Fruit fly (Drosophila melanogaster): ENCODE measurements around the gene msd1.

The msd1 gene

dm6 chr3L:1324818-1325625 lies 6.5 kb upstream of the msd1 start:
- no peak for TF ChIP-seq Hnf4 (GFP tag; optimal IDR thresholded peaks at IDR 0.05)
- TF ChIP-seq Abd-B (GFP tag; optimal IDR thresholded peaks at IDR 0.05), result no peak
- peak; percentile 18 to 52 for TF ChIP-seq dl (GFP tag; optimal IDR thresholded peaks at IDR 0.05; ENCODE audit: insufficient read depth in 1 of 2, partially characterized antibody in 2 of 2)
- peak; percentile 17 for TF ChIP-seq Rel (GFP tag; optimal IDR thresholded peaks at IDR 0.05)
- no peak for TF ChIP-seq Rel (tag; optimal IDR thresholded peaks at IDR 0.05)
- peak; percentile 29 for TF ChIP-seq Sp1 (GFP tag; optimal IDR thresholded peaks at IDR 0.05)
- no peak for TF ChIP-seq sv (GFP tag; optimal IDR thresholded peaks at IDR 0.05)
- peak; percentile 26 for TF ChIP-seq br (GFP tag; optimal IDR thresholded peaks at IDR 0.05)

- TF ChIP-seq Hr83 (GFP tag; optimal IDR thresholded peaks at IDR 0.05; ENCODE audit: poor library complexity, severe bottlenecking) (no peak), sv (GFP tag; optimal IDR thresholded peaks at IDR 0.05) (no peak), Rel (GFP tag; optimal IDR thresholded peaks at IDR 0.05) (no peak), Rel (tag; optimal IDR thresholded peaks at IDR 0.05) (peak; percentile 73), Dfd (GFP tag; optimal IDR thresholded peaks at IDR 0.05) (no peak), jim (GFP tag; optimal IDR thresholded peaks at IDR 0.05) (no peak)
These were observed 6.0 kb upstream of the msd1 start for dm6 chr3L:1325626-1325937.

- TF ChIP-seq usp (GFP tag; optimal IDR thresholded peaks at IDR 0.05) (no peak), Sp1 (GFP tag; optimal IDR thresholded peaks at IDR 0.05) (no peak), GATAd (GFP tag; optimal IDR thresholded peaks at IDR 0.05) (no peak), tai (GFP tag; optimal IDR thresholded peaks at IDR 0.05) (no peak), Rel (GFP tag; optimal IDR thresholded peaks at IDR 0.05) (no peak), Rel (tag; optimal IDR thresholded peaks at IDR 0.05) (no peak), foxo (GFP tag; optimal IDR thresholded peaks at IDR 0.05) (no peak), HLH106 (tag; optimal IDR thresholded peaks at IDR 0.05) (no peak), CrebA (GFP tag; optimal IDR thresholded peaks at IDR 0.05; ENCODE audit: borderline replicate concordance) (no peak), fru (GFP tag; optimal IDR thresholded peaks at IDR 0.05) (no peak), Jra (GFP tag; optimal IDR thresholded peaks at IDR 0.05) (no peak), woc (GFP tag; optimal IDR thresholded peaks at IDR 0.05) (no peak), rgr (GFP tag; optimal IDR thresholded peaks at IDR 0.05) (no peak), Dfd (GFP tag; optimal IDR thresholded peaks at IDR 0.05) (no peak), sage (GFP tag; optimal IDR thresholded peaks at IDR 0.05) (no peak)
These were observed 1.8 kb upstream of the msd1 start, which contains the start of gene ND-ACP for dm6 chr3L:1329724-1330123. TSS of gene ND-ACP (plus strand) at chr3L:1329949.

- TF ChIP-seq tai (GFP tag; optimal IDR thresholded peaks at IDR 0.05) (no peak), Vsx2 (GFP tag; optimal IDR thresholded peaks at IDR 0.05; ENCODE audit: partially characterized antibody) (no peak), ey (GFP tag; optimal IDR thresholded peaks at IDR 0.05) (peak; percentile 23), dmrt93B (GFP tag; optimal IDR thresholded peaks at IDR 0.05) (no peak), foxo (GFP tag; optimal IDR thresholded peaks at IDR 0.05) (peak in 1 of 2 experiments; percentile 31), lola (GFP tag; optimal IDR thresholded peaks at IDR 0.05) (no peak), br (GFP tag; optimal IDR thresholded peaks at IDR 0.05) (no peak), psq (GFP tag; optimal IDR thresholded peaks at IDR 0.05) (no peak), OdsH (GFP tag; optimal IDR thresholded peaks at IDR 0.05) (no peak), jim (GFP tag; optimal IDR thresholded peaks at IDR 0.05) (no peak), Sp1 (GFP tag; optimal IDR thresholded peaks at IDR 0.05) (no peak), brk (GFP tag; optimal IDR thresholded peaks at IDR 0.05) (no peak), usp (GFP tag; optimal IDR thresholded peaks at IDR 0.05) (no peak), h (GFP tag; optimal IDR thresholded peaks at IDR 0.05) (no peak), Abd-B (GFP tag; optimal IDR thresholded peaks at IDR 0.05) (no peak), CG9705 (GFP tag; optimal IDR thresholded peaks at IDR 0.05) (no peak)
These were observed 1.1 kb upstream of the msd1 start for dm6 chr3L:1330420-1330819.

- no peak for TF ChIP-seq CG32264 (GFP tag; optimal IDR thresholded peaks at IDR 0.05)
- TF ChIP-seq Abd-B (GFP tag; optimal IDR thresholded peaks at IDR 0.05), result no peak
- no peak for TF ChIP-seq Hr83 (GFP tag; optimal IDR thresholded peaks at IDR 0.05; ENCODE audit: poor library complexity, severe bottlenecking)
- TF ChIP-seq h (GFP tag; optimal IDR thresholded peaks at IDR 0.05), result no peak
- no peak for TF ChIP-seq CG9705 (GFP tag; optimal IDR thresholded peaks at IDR 0.05)
- no peak for TF ChIP-seq ey (GFP tag; optimal IDR thresholded peaks at IDR 0.05)
- TF ChIP-seq Dfd (GFP tag; optimal IDR thresholded peaks at IDR 0.05), result no peak
- TF ChIP-seq br (GFP tag; optimal IDR thresholded peaks at IDR 0.05), result no peak
- TF ChIP-seq sv (GFP tag; optimal IDR thresholded peaks at IDR 0.05), result no peak
- TF ChIP-seq jim (GFP tag; optimal IDR thresholded peaks at IDR 0.05), result no peak
- no peak for TF ChIP-seq Hr78 (GFP tag; optimal IDR thresholded peaks at IDR 0.05)
These were observed 1.4 kb downstream of the msd1 start, which contains the start of gene msd5 for dm6 chr3L:1332973-1333372. TSS of gene msd5 (minus strand) at chr3L:1333146.

All from whole organism, wandering third instar larva.